Worm (Caenorhabditis elegans) whole organism, L1 larva: ENCODE results near the gene T19H12.2.

Source experiments
- C04F5.9 ChIP-seq: sonication (generic microtip); optimal IDR thresholded peaks from 2 replicates; lab custom pipeline; 2016; ENCODE audit warnings: missing genetic modification characterization, missing compliant biosample characterization
- Y116A8C.19 ChIP-seq: sonication (generic microtip); optimal IDR thresholded peaks from 2 replicates; lab custom pipeline; 2016; ENCODE audit warnings: missing compliant biosample characterization, missing genetic modification characterization, borderline replicate concordance
- aha-1 ChIP-seq: fragments of 150-350 bp; optimal IDR thresholded peaks from 2 replicates; lab custom pipeline; 2014; ENCODE audit warnings: missing biosample characterization, missing genetic modification characterization
- aly-2 ChIP-seq: fragments of 150-350 bp; optimal IDR thresholded peaks from 2 replicates; lab custom pipeline; 2014; ENCODE audit warnings: missing biosample characterization, missing genetic modification characterization
- ama-1 ChIP-seq: fragments of 150-350 bp; optimal IDR thresholded peaks from 2 replicates; lab custom pipeline; 2014
- ceh-8 ChIP-seq: fragments of 200-800 bp; sonication (Bioruptor generic); optimal IDR thresholded peaks from 2 replicates; lab custom pipeline; 2018; ENCODE audit warnings: mild to moderate bottlenecking, missing genetic modification characterization, moderate library complexity, missing compliant biosample characterization
- ceh-82 ChIP-seq, 3 experiments: fragments of 150-350 bp in 1 of 3; sonication (generic microtip) in 2 of 3; optimal IDR thresholded peaks; 2 replicates each; lab custom pipeline; 2014 to 2017; ENCODE audit warnings: missing biosample characterization in 3 of 3, missing genetic modification characterization in 3 of 3
- ceh-90 ChIP-seq: sonication (generic microtip); optimal IDR thresholded peaks from 2 replicates; lab custom pipeline; 2016; ENCODE audit warnings: missing genetic modification characterization, missing compliant biosample characterization
- ces-1 ChIP-seq: fragments of 150-350 bp; optimal IDR thresholded peaks from 2 replicates; lab custom pipeline; 2014; ENCODE audit warnings: missing biosample characterization, missing genetic modification reagents, missing genetic modification characterization
- dpl-1 ChIP-seq, 3 experiments: fragments of 150-350 bp in 2 of 3; sonication (generic microtip) in 1 of 3; optimal IDR thresholded peaks; 2 replicates each; lab custom pipeline; 2014 to 2017; ENCODE audit warnings: missing biosample characterization in 3 of 3, missing genetic modification characterization in 3 of 3, missing genetic modification reagents in 3 of 3
- efl-1 ChIP-seq, 4 experiments: fragments of 150-350 bp; optimal IDR thresholded peaks in 3 of 4; peaks in 1 of 4; 1 replicate in 1 of 4; 2 replicates in 3 of 4; lab custom pipeline; 2014; ENCODE audit warnings: missing biosample characterization in 2 of 4, missing genetic modification characterization in 2 of 4, missing genetic modification reagents in 2 of 4
- efl-3 ChIP-seq: fragments of 200-800 bp; sonication (Bioruptor generic); optimal IDR thresholded peaks from 2 replicates; lab custom pipeline; 2018; ENCODE audit warnings: mild to moderate bottlenecking, missing genetic modification characterization, missing compliant biosample characterization
- egl-13 ChIP-seq: sonication (generic microtip); optimal IDR thresholded peaks from 2 replicates; lab custom pipeline; 2016; ENCODE audit warnings: missing genotype, missing genetic modification reagents, missing genetic modification characterization, missing compliant biosample characterization
- egl-27 ChIP-seq, 2 experiments: fragments of 150-350 bp in 1 of 2; sonication (generic microtip); optimal IDR thresholded peaks; 3 replicates each; lab custom pipeline; 2017 to 2018; ENCODE audit warnings: missing biosample characterization in 2 of 2, missing genetic modification characterization in 2 of 2, missing genetic modification reagents in 2 of 2
- ets-5 ChIP-seq: fragments of 200-800 bp; sonication (Bioruptor generic); IDR thresholded peaks from 2 replicates; pipeline ENCODE4 v1.3.6; 2022; ENCODE audit warnings: missing genetic modification characterization, missing compliant biosample characterization
- fkh-10 ChIP-seq: sonication (generic microtip); optimal IDR thresholded peaks from 2 replicates; lab custom pipeline; 2017; ENCODE audit warnings: missing biosample characterization, missing genetic modification reagents, missing genetic modification characterization
- fos-1 ChIP-seq: fragments of 150-350 bp; optimal IDR thresholded peaks from 2 replicates; lab custom pipeline; 2014; ENCODE audit warnings: missing biosample characterization, missing genetic modification characterization
- grh-1 ChIP-seq: fragments of 200-800 bp; sonication (Bioruptor generic); IDR thresholded peaks from 2 replicates; pipeline ENCODE4 v1.3.6; 2022; ENCODE audit warnings: missing genetic modification reagents, missing genetic modification characterization, missing compliant biosample characterization
- hlh-17 ChIP-seq: fragments of 200-800 bp; sonication (Bioruptor generic); optimal IDR thresholded peaks from 2 replicates; lab custom pipeline; 2018; ENCODE audit warnings: missing genetic modification characterization, mild to moderate bottlenecking, missing compliant biosample characterization, moderate library complexity, borderline replicate concordance
- hpl-2 ChIP-seq: fragments of 150-350 bp; optimal IDR thresholded peaks from 2 replicates; lab custom pipeline; 2014; ENCODE audit warnings: missing biosample characterization, missing genetic modification reagents, missing genetic modification characterization
- isw-1 ChIP-seq: fragments of 200-800 bp; sonication (Bioruptor generic); IDR thresholded peaks from 2 replicates; pipeline ENCODE4 v1.3.6; 2022; ENCODE audit warnings: missing genetic modification characterization, missing compliant biosample characterization
- lin-14 ChIP-seq: fragments of 200-800 bp; sonication (Bioruptor generic); optimal IDR thresholded peaks from 2 replicates; lab custom pipeline; 2018; ENCODE audit warnings: mild to moderate bottlenecking, missing genetic modification characterization, moderate library complexity, missing compliant biosample characterization
- lin-35 ChIP-seq, 2 experiments: fragments of 150-350 bp; optimal IDR thresholded peaks; 2 replicates each; lab custom pipeline; 2014; ENCODE audit warnings: missing biosample characterization in 2 of 2, missing genetic modification characterization in 2 of 2, missing genetic modification reagents in 2 of 2
- lin-39 ChIP-seq: fragments of 150-350 bp; optimal IDR thresholded peaks from 2 replicates; lab custom pipeline; 2014; ENCODE audit warnings: missing biosample characterization, missing genetic modification reagents, missing genetic modification characterization
- lir-3 ChIP-seq: sonication (generic microtip); optimal IDR thresholded peaks from 2 replicates; lab custom pipeline; 2016; ENCODE audit warnings: mild to moderate bottlenecking, missing genetic modification characterization, moderate library complexity, missing compliant biosample characterization; ENCODE audit not compliant: poor library complexity
- lsy-2 ChIP-seq, 2 experiments: fragments of 150-350 bp; optimal IDR thresholded peaks; 2 replicates each; lab custom pipeline; 2014; ENCODE audit warnings: missing biosample characterization in 2 of 2, missing genetic modification characterization in 2 of 2
- mab-9 ChIP-seq: fragments of 200-800 bp; sonication (Bioruptor generic); IDR thresholded peaks from 2 replicates; pipeline ENCODE4 v1.3.6; 2022; ENCODE audit warnings: missing genetic modification reagents, missing genetic modification characterization, missing compliant biosample characterization
- mef-2 ChIP-seq: fragments of 150-350 bp; optimal IDR thresholded peaks from 2 replicates; lab custom pipeline; 2014; ENCODE audit warnings: missing biosample characterization, missing genetic modification characterization
- mep-1 ChIP-seq: fragments of 150-350 bp; optimal IDR thresholded peaks from 2 replicates; lab custom pipeline; 2014; ENCODE audit warnings: missing biosample characterization, missing genetic modification characterization
- nhr-11 ChIP-seq: fragments of 150-350 bp; optimal IDR thresholded peaks from 2 replicates; lab custom pipeline; 2014; ENCODE audit warnings: missing biosample characterization, missing genetic modification characterization
- nhr-19 ChIP-seq: fragments of 200-800 bp; sonication (Bioruptor generic); conservative IDR thresholded peaks from 2 replicates; pipeline ENCODE4 v1.3.6; 2022; ENCODE audit warnings: missing genetic modification characterization, missing compliant biosample characterization
- nhr-28 ChIP-seq: fragments of 150-350 bp; optimal IDR thresholded peaks from 2 replicates; lab custom pipeline; 2014; ENCODE audit warnings: missing biosample characterization, missing genetic modification characterization
- nhr-76 ChIP-seq: sonication (generic microtip); optimal IDR thresholded peaks from 2 replicates; lab custom pipeline; 2017; ENCODE audit warnings: missing biosample characterization, missing genetic modification characterization
- skn-1 ChIP-seq: fragments of 150-350 bp; optimal IDR thresholded peaks from 2 replicates; lab custom pipeline; 2014; ENCODE audit warnings: missing biosample characterization, missing genetic modification characterization
- snu-23 ChIP-seq: sonication (generic microtip); optimal IDR thresholded peaks from 2 replicates; lab custom pipeline; 2016; ENCODE audit warnings: missing genetic modification characterization, missing compliant biosample characterization
- tlp-1 ChIP-seq: fragments of 150-350 bp; optimal IDR thresholded peaks from 2 replicates; lab custom pipeline; 2014; ENCODE audit warnings: missing biosample characterization, missing genetic modification characterization
- unc-130 ChIP-seq: fragments of 150-350 bp; optimal IDR thresholded peaks from 2 replicates; lab custom pipeline; 2017; ENCODE audit warnings: missing biosample characterization, missing genetic modification characterization, inconsistent platforms
- unc-30 ChIP-seq: sonication (generic microtip); optimal IDR thresholded peaks from 2 replicates; lab custom pipeline; 2017; ENCODE audit warnings: missing biosample characterization, missing genetic modification characterization
- unc-62 ChIP-seq: fragments of 150-350 bp; optimal IDR thresholded peaks from 2 replicates; lab custom pipeline; 2014; ENCODE audit warnings: missing biosample characterization, missing genetic modification reagents, missing genetic modification characterization
- unc-98 ChIP-seq: fragments of 200-800 bp; sonication (Bioruptor generic); IDR thresholded peaks from 2 replicates; pipeline ENCODE4 v1.3.6; 2022; ENCODE audit warnings: missing genetic modification characterization, missing compliant biosample characterization
- zag-1 ChIP-seq: fragments of 150-350 bp; optimal IDR thresholded peaks from 2 replicates; lab custom pipeline; 2014; ENCODE audit warnings: missing biosample characterization, missing genetic modification characterization
- zip-4 ChIP-seq: fragments of 200-800 bp; sonication (Bioruptor generic); optimal IDR thresholded peaks from 2 replicates; lab custom pipeline; 2018; ENCODE audit warnings: mild to moderate bottlenecking, missing genetic modification characterization, moderate library complexity, missing compliant biosample characterization
- ztf-11 ChIP-seq, 2 experiments: sonication (generic microtip); optimal IDR thresholded peaks; 2 replicates each; lab custom pipeline; 2016 to 2017; ENCODE audit warnings: missing genetic modification characterization in 2 of 2, missing biosample characterization in 1 of 2, missing compliant biosample characterization in 1 of 2
- ztf-4 ChIP-seq: fragments of 150-350 bp; optimal IDR thresholded peaks from 2 replicates; lab custom pipeline; 2014; ENCODE audit warnings: missing biosample characterization, missing genetic modification characterization

Gene T19H12.2

DNA sequence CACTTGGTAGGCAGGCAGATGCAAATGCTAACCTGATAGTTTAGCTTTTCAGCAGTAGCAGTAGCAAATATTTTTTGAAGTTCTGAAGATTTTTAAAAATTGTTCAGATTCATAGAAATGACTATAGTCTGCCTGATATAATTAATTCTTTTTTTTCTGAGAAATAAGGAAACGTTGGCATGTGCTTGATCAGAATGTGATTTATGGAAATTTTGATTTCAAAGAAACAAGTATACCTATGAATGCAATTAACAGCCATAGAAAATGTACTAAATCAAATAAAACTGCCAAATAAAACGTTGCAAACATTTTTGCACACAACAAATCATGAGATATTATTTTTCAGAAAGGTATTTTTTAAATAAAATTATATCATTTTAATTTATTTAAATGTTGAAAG, 19.6 kb upstream of the T19H12.2 start (continued):
- no peak for TF ChIP-seq ceh-8

- no peak for TF ChIP-seq aly-2
- TF ChIP-seq nhr-76 = no peak
- no peak for TF ChIP-seq mep-1 (tag; lab: Kevin White, UChicago)
- TF ChIP-seq tlp-1 (tag; lab: Kevin White, UChicago) = no peak
- TF ChIP-seq ceh-82 (tag; optimal IDR thresholded peaks at IDR 0.05; lab: Kevin White, UChicago) = no peak
- no peak for TF ChIP-seq ama-1 (lab: Kevin White, UChicago)
- no peak for TF ChIP-seq C04F5.9 (tag; lab: Kevin White, UChicago)
- TF ChIP-seq hpl-2 (GFP tag; lab: Kevin White, UChicago) = no peak
- no peak for TF ChIP-seq mab-9 (GFP tag; lab: Robert Waterston, UW)
- no peak for TF ChIP-seq egl-13 (tag; lab: Kevin White, UChicago)
- no peak for TF ChIP-seq snu-23 (GFP tag; lab: Kevin White, UChicago)
- no peak for TF ChIP-seq lin-39
- TF ChIP-seq egl-27 (tag; optimal IDR thresholded peaks at IDR 0.05; lab: Kevin White, UChicago) = no peak
- no peak for TF ChIP-seq ztf-4 (tag; lab: Kevin White, UChicago)
- TF ChIP-seq ces-1 = no peak
- TF ChIP-seq skn-1 (tag; lab: Kevin White, UChicago) = no peak
- no peak for TF ChIP-seq unc-130 (tag; lab: Kevin White, UChicago)
- TF ChIP-seq grh-1 (GFP tag; lab: Robert Waterston, UW) = no peak
These were observed 18.2 kb upstream of the T19H12.2 start, which contains the start of gene srd-33 for ce11 chrV:4871992-4872391. TSS of gene srd-33 (plus strand) at chrV:4872292.

DNA sequence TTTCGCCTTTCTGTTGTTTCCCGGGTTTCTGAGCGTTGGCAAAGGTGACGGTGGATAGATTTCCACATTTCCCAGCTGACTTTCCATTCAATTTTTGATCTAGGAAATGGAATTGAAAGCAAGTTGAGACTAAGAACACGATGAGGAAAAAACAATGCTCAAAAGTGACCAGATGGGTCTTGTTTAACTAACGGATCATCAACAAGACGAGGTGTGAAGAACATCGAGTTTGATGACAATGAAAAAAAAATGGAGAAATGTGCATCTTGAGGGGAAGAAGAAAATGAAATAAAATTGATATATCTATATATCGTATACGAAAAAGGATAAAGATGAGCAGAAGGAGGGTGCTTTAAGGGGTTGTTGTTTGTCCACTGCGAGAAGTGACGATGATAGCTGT, 12.6 kb upstream of the T19H12.2 start, which contains the start of gene T19H12.6:
T19H12.6 (minus strand) TSS at position 101 of the 400 bp plus-strand sequence.
- no peak for TF ChIP-seq ets-5 (GFP tag; lab: Robert Waterston, UW)
- TF ChIP-seq C04F5.9 (tag; lab: Kevin White, UChicago) = no peak
- no peak for TF ChIP-seq isw-1
- TF ChIP-seq fos-1 (tag; lab: Kevin White, UChicago) = no peak
- TF ChIP-seq ztf-4 (tag; lab: Kevin White, UChicago) = no peak
- no peak for TF ChIP-seq aha-1
- TF ChIP-seq snu-23 (GFP tag; lab: Kevin White, UChicago) = no peak
- TF ChIP-seq ztf-11 (tag; optimal IDR thresholded peaks at IDR 0.05; lab: Kevin White, UChicago) = no peak
- no peak for TF ChIP-seq lsy-2 (tag; optimal IDR thresholded peaks at IDR 0.05; lab: Kevin White, UChicago)
- TF ChIP-seq lin-35 (GFP tag; optimal IDR thresholded peaks at IDR 0.05; lab: Kevin White, UChicago) = no peak
- no peak for TF ChIP-seq hpl-2 (GFP tag; lab: Kevin White, UChicago)
- TF ChIP-seq lir-3 (tag; lab: Kevin White, UChicago) = no peak
- TF ChIP-seq ceh-90 (tag; lab: Kevin White, UChicago) = no peak
- TF ChIP-seq lin-14 (GFP tag; lab: Kevin White, UChicago) = no peak
- TF ChIP-seq nhr-19 (GFP tag; lab: Robert Waterston, UW) = no peak
- TF ChIP-seq efl-3 (GFP tag; lab: Kevin White, UChicago) = no peak
- TF ChIP-seq Y116A8C.19 = no peak
- TF ChIP-seq zip-4 (GFP tag; lab: Kevin White, UChicago) = no peak

DNA sequence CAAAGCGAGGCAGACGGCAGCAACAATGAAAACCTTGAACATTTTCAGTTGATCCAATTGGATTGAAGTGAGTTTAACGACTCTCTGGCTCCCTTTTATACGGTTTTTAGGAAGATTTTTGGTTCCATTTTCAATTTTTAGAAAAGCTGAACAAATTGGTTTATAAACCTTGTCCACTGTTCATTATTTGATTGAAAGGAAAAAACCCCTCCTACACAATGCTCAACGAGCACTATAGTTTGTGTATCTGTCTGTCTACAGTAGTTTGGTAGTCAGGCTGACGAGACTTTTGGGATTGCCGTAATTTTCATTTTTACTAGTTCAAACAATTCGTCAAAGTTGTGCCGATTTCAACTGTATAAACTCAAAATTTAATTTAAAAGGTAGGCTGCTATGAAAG, 11.0 kb upstream of the T19H12.2 start, which contains the start of gene T19H12.15:
T19H12.15 (minus strand) TSS at position 101 of the 400 bp plus-strand sequence.
- TF ChIP-seq nhr-11 (no peak), fkh-10 (no peak), isw-1 (no peak), Y116A8C.19 (no peak), lir-3 (tag; lab: Kevin White, UChicago) (no peak), zag-1 (tag; lab: Kevin White, UChicago) (no peak), ces-1 (no peak), dpl-1 (GFP tag; optimal IDR thresholded peaks at IDR 0.05; lab: Kevin White, UChicago) (no peak), ztf-11 (tag; optimal IDR thresholded peaks at IDR 0.05; lab: Kevin White, UChicago) (no peak), efl-1 (optimal IDR thresholded peaks at IDR 0.05; lab: Kevin White, UChicago) (no peak), efl-1 (GFP tag; optimal IDR thresholded peaks at IDR 0.05 in 1 of 2; lab: Kevin White, UChicago) (no peak), ceh-8 (no peak), lin-39 (no peak), mef-2 (tag; lab: Kevin White, UChicago) (no peak), fos-1 (tag; lab: Kevin White, UChicago) (no peak), zip-4 (GFP tag; lab: Kevin White, UChicago) (no peak), unc-98 (GFP tag; lab: Robert Waterston, UW) (no peak), unc-30 (tag; lab: Kevin White, UChicago) (no peak), nhr-28 (tag; lab: Kevin White, UChicago) (no peak), unc-62 (GFP tag; lab: Kevin White, UChicago) (no peak), hlh-17 (GFP tag; lab: Kevin White, UChicago) (no peak)
- TF ChIP-seq, all 84 proteins: peak for 0
